Fruit fly (Drosophila melanogaster) whole organism, pupa: ENCODE data around the gene CG33934.
A peak's percentile ranks its signal among the peaks of the same experiment; 100 is the strongest.

Experiments
- CG10348 ChIP-seq: fragments of 200-800 bp; sonication (Bioruptor generic); IDR thresholded peaks from 2 replicates; pipeline ENCODE4 v1.3.6; 2022; ENCODE audit warnings: missing biosample characterization, missing genetic modification characterization
- CG12605 ChIP-seq: fragments of 200-800 bp; sonication (Bioruptor generic); IDR thresholded peaks from 2 replicates; pipeline ENCODE4 v1.3.6; 2022; ENCODE audit warnings: missing biosample characterization, missing genetic modification characterization
- CG13204 ChIP-seq: fragments of 200-800 bp; sonication (Bioruptor generic); optimal IDR thresholded peaks from 2 replicates; lab custom pipeline; 2018; ENCODE audit warnings: missing biosample characterization, mild to moderate bottlenecking, missing genetic modification characterization, moderate library complexity
- CG14655 ChIP-seq: fragments of 200-800 bp; sonication (Bioruptor generic); optimal IDR thresholded peaks from 3 replicates; lab custom pipeline; 2017; ENCODE audit warnings: mild to moderate bottlenecking, missing biosample characterization, missing genetic modification reagents, missing genetic modification characterization
- CG15710 ChIP-seq: fragments of 200-800 bp; sonication (Bioruptor generic); optimal IDR thresholded peaks from 2 replicates; lab custom pipeline; 2018; ENCODE audit warnings: missing biosample characterization, mild to moderate bottlenecking, missing genetic modification characterization, moderate library complexity
- CG17806 ChIP-seq: fragments of 200-800 bp; sonication (Bioruptor generic); optimal IDR thresholded peaks from 2 replicates; lab custom pipeline; 2018; ENCODE audit warnings: missing biosample characterization, mild to moderate bottlenecking, missing genetic modification characterization, moderate library complexity
- CG32121 ChIP-seq: fragments of 200-800 bp; sonication (Bioruptor generic); IDR thresholded peaks from 2 replicates; pipeline ENCODE4 v1.3.6; 2022; ENCODE audit warnings: missing biosample characterization, missing genetic modification characterization
- CG34367 ChIP-seq: fragments of 200-800 bp; sonication (Bioruptor generic); optimal IDR thresholded peaks from 2 replicates; lab custom pipeline; 2018; ENCODE audit warnings: missing biosample characterization, mild to moderate bottlenecking, missing genetic modification characterization
- CG4496 ChIP-seq: fragments of 200-800 bp; sonication (Bioruptor generic); IDR thresholded peaks from 3 replicates; pipeline ENCODE4 v1.3.6; 2022; ENCODE audit warnings: missing biosample characterization, missing genetic modification characterization
- CG8159 ChIP-seq: fragments of 200-800 bp; sonication (Bioruptor generic); optimal IDR thresholded peaks from 3 replicates; lab custom pipeline; 2018; ENCODE audit warnings: missing biosample characterization, mild to moderate bottlenecking, missing genetic modification characterization, moderate library complexity
- CG8301 ChIP-seq: fragments of 200-800 bp; sonication (Bioruptor generic); optimal IDR thresholded peaks from 2 replicates; lab custom pipeline; 2018; ENCODE audit warnings: missing biosample characterization, mild to moderate bottlenecking, missing genetic modification characterization
- CG9948 ChIP-seq: fragments of 200-800 bp; sonication (Bioruptor generic); optimal IDR thresholded peaks from 2 replicates; lab custom pipeline; 2018; ENCODE audit warnings: missing biosample characterization, mild to moderate bottlenecking, missing genetic modification characterization, moderate library complexity
- D1 ChIP-seq: fragments of 200-800 bp; sonication (Bioruptor generic); optimal IDR thresholded peaks from 2 replicates; lab custom pipeline; 2018; ENCODE audit warnings: missing biosample characterization, mild to moderate bottlenecking, missing genetic modification characterization, moderate library complexity
- EcR ChIP-seq: fragments of 200-800 bp; sonication (Bioruptor generic); optimal IDR thresholded peaks from 3 replicates; lab custom pipeline; 2019; ENCODE audit warnings: missing biosample characterization, missing genetic modification characterization, mild to moderate bottlenecking, moderate library complexity, missing genetic modification reagents
- Ets98B ChIP-seq: fragments of 200-800 bp; sonication (Bioruptor generic); IDR thresholded peaks from 2 replicates; pipeline ENCODE4 v1.3.6; 2022; ENCODE audit warnings: missing biosample characterization, missing genetic modification characterization
- Pif1A ChIP-seq: fragments of 200-800 bp; sonication (Bioruptor generic); optimal IDR thresholded peaks from 3 replicates; lab custom pipeline; 2016; ENCODE audit warnings: missing biosample characterization, missing genetic modification characterization
- Pif1B ChIP-seq: fragments of 200-800 bp; sonication (Bioruptor generic); optimal IDR thresholded peaks from 3 replicates; lab custom pipeline; 2016; ENCODE audit warnings: missing biosample characterization, missing genetic modification characterization
- Snoo ChIP-seq: fragments of 200-800 bp; sonication (Bioruptor generic); optimal IDR thresholded peaks from 3 replicates; lab custom pipeline; 2017; ENCODE audit warnings: missing biosample characterization, mild to moderate bottlenecking, missing genetic modification characterization, inconsistent platforms
- fd96Ca ChIP-seq: fragments of 200-800 bp; sonication (Bioruptor generic); IDR thresholded peaks from 3 replicates; pipeline ENCODE4 v1.3.6; 2022; ENCODE audit warnings: missing biosample characterization, missing genetic modification characterization
- gl ChIP-seq: fragments of 200-800 bp; sonication (Bioruptor generic); optimal IDR thresholded peaks from 2 replicates; lab custom pipeline; 2018; ENCODE audit warnings: missing biosample characterization, mild to moderate bottlenecking, missing genetic modification characterization
- rn ChIP-seq: fragments of 200-800 bp; sonication (Bioruptor generic); IDR thresholded peaks from 2 replicates; pipeline ENCODE4 v1.3.6; 2022; ENCODE audit warnings: missing biosample characterization, missing genetic modification characterization

The CG33934 gene

dm6 chr3R:20027841-20028240 lies 14.7 kb upstream of the CG33934 start, which contains the start of the genes CG4424 and CG4854:
TSS of gene CG4424 (minus strand) at chr3R:20028040.
TSS of gene CG4854 (plus strand) at chr3R:20028058.
- TF ChIP-seq Snoo (tag; lab: Kevin White, UChicago) (no peak), CG8159 (tag; lab: Kevin White, UChicago) (no peak)

- TF ChIP-seq CG17806 (tag; lab: Kevin White, UChicago) (peak; percentile 64), CG8301 (tag; lab: Kevin White, UChicago) (no peak), CG34367 (tag; lab: Kevin White, UChicago) (peak; percentile 60), CG10348 (GFP tag; lab: Robert Waterston, UW) (peak; percentile 69), Ets98B (GFP tag; lab: Robert Waterston, UW) (0 out of 2 replicates have a peak, but pooled peaks have one; percentile 31), Pif1A (GFP tag; lab: Kevin White, UChicago) (no peak), CG13204 (GFP tag; lab: Kevin White, UChicago) (no peak), CG32121 (GFP tag; lab: Robert Waterston, UW) (peak; percentile 42; the same call in 1 of the 2 replicates), CG15710 (tag; lab: Kevin White, UChicago) (peak; percentile 77), CG4496 (peak; percentile 33; the same call in 2 of the 3 replicates), rn (peak; percentile 31; the same call in 1 of the 2 replicates), EcR (GFP tag; lab: Kevin White, UChicago) (no peak), CG8159 (tag; lab: Kevin White, UChicago) (peak; percentile 79), CG9948 (tag; lab: Kevin White, UChicago) (peak; percentile 76), Snoo (tag; lab: Kevin White, UChicago) (peak; percentile 59), gl (tag; lab: Kevin White, UChicago) (peak; percentile 0)
Measured at dm6 chr3R:20031043-20031763, 11.4 kb upstream of the CG33934 start, which contains the start of gene trem. TSS of gene trem (minus strand) at chr3R:20031309.

dm6 chr3R:20031764-20032079 lies 10.8 kb upstream of the CG33934 start, which contains the start of gene idc:
TSS of gene idc (plus strand) at chr3R:20031823.
- TF ChIP-seq CG13204 (GFP tag; lab: Kevin White, UChicago) (no peak), CG4496 (no peak), CG34367 (tag; lab: Kevin White, UChicago) (no peak), Ets98B (GFP tag; lab: Robert Waterston, UW) (no peak), CG8159 (tag; lab: Kevin White, UChicago) (no peak), CG14655 (GFP tag; lab: Kevin White, UChicago) (no peak), rn (no peak), Pif1B (GFP tag; lab: Kevin White, UChicago) (no peak), CG15710 (tag; lab: Kevin White, UChicago) (no peak)

dm6 chr3R:20035887-20036286 lies 6.7 kb upstream of the CG33934 start, which contains the start of gene Regnase-1:
TSS of gene Regnase-1 (minus strand) at chr3R:20036056.
- TF ChIP-seq EcR (GFP tag; lab: Kevin White, UChicago) (no peak), Pif1B (GFP tag; lab: Kevin White, UChicago) (peak; percentile 70), CG9948 (tag; lab: Kevin White, UChicago) (peak; percentile 50), CG8301 (tag; lab: Kevin White, UChicago) (no peak), CG32121 (GFP tag; lab: Robert Waterston, UW) (peak; percentile 81), Snoo (tag; lab: Kevin White, UChicago) (peak; percentile 91), CG12605 (GFP tag; lab: Robert Waterston, UW) (peak; percentile 73), Ets98B (GFP tag; lab: Robert Waterston, UW) (peak; percentile 78), CG15710 (tag; lab: Kevin White, UChicago) (no peak), fd96Ca (peak; percentile 76), D1 (no peak), rn (no peak), Pif1A (GFP tag; lab: Kevin White, UChicago) (no peak), CG17806 (tag; lab: Kevin White, UChicago) (no peak), CG10348 (GFP tag; lab: Robert Waterston, UW) (no peak), CG8159 (tag; lab: Kevin White, UChicago) (peak; percentile 64), CG34367 (tag; lab: Kevin White, UChicago) (peak; percentile 83), CG4496 (peak; percentile 89), CG14655 (GFP tag; lab: Kevin White, UChicago) (no peak), CG13204 (GFP tag; lab: Kevin White, UChicago) (no peak), gl (tag; lab: Kevin White, UChicago) (no peak)

dm6 chr3R:20055809-20056208 lies 13.3 kb downstream of the CG33934 start, which contains the start of gene CG17193:
TSS of gene CG17193 (minus strand) at chr3R:20056097.
- TF ChIP-seq CG32121 (GFP tag; lab: Robert Waterston, UW), result no peak
- TF ChIP-seq, all 21 proteins: peak for 0

- TF ChIP-seq CG13204 (GFP tag; lab: Kevin White, UChicago) (no peak), CG15710 (tag; lab: Kevin White, UChicago) (no peak), Snoo (tag; lab: Kevin White, UChicago) (no peak), gl (tag; lab: Kevin White, UChicago) (no peak)
Measured at dm6 chr3R:20057501-20057900, 14.9 kb downstream of the CG33934 start, which contains the start of gene mdlc. TSS of gene mdlc (plus strand) at chr3R:20057748.
